Fruit fly (Drosophila melanogaster) whole organism, embryonic: Measurements from ENCODE around the gene Gr98d.

Experiments used
- ATbp ChIP-seq: fragments of 200-800 bp; sonication (Bioruptor generic); optimal IDR thresholded peaks from 2 replicates; lab custom pipeline; 2017; ENCODE audit warnings: missing biosample characterization, mild to moderate bottlenecking, missing genetic modification characterization, missing genetic modification reagents
- Atf-2 ChIP-seq: fragments of 200-800 bp; sonication (Bioruptor generic); optimal IDR thresholded peaks from 2 replicates; lab custom pipeline; 2016; ENCODE audit warnings: missing biosample characterization, missing genetic modification characterization
- Bdp1 ChIP-seq: fragments of 200-800 bp; sonication (Bioruptor generic); optimal IDR thresholded peaks from 3 replicates; lab custom pipeline; 2016; ENCODE audit warnings: missing biosample characterization, missing genetic modification characterization
- Bteb2 ChIP-seq: fragments of 200-800 bp; sonication (Bioruptor generic); optimal IDR thresholded peaks from 2 replicates; lab custom pipeline; 2016; ENCODE audit warnings: missing biosample characterization, missing genetic modification characterization
- CG10267 ChIP-seq: fragments of 200-800 bp; sonication (Bioruptor generic); optimal IDR thresholded peaks from 2 replicates; lab custom pipeline; 2018; ENCODE audit warnings: missing biosample characterization, mild to moderate bottlenecking, missing genetic modification characterization, moderate library complexity
- CG10366 ChIP-seq: fragments of 200-800 bp; sonication (Bioruptor generic); IDR thresholded peaks from 2 replicates; pipeline ENCODE4 v1.3.6; 2022; ENCODE audit warnings: missing biosample characterization, missing genetic modification characterization
- CG10959 ChIP-seq: fragments of 200-800 bp; sonication (Bioruptor generic); IDR thresholded peaks from 2 replicates; pipeline ENCODE4 v1.3.6; 2022; ENCODE audit warnings: missing biosample characterization, missing genetic modification characterization
- CG11723 ChIP-seq: fragments of 200-800 bp; sonication (Bioruptor generic); optimal IDR thresholded peaks from 2 replicates; lab custom pipeline; 2017; ENCODE audit warnings: missing biosample characterization, mild to moderate bottlenecking, missing genetic modification characterization
- CG12236 ChIP-seq: fragments of 200-800 bp; sonication (Bioruptor generic); optimal IDR thresholded peaks from 2 replicates; lab custom pipeline; 2016; ENCODE audit warnings: missing biosample characterization, missing genetic modification characterization
- CG13296 ChIP-seq: fragments of 200-800 bp; sonication (Bioruptor generic); optimal IDR thresholded peaks from 3 replicates; lab custom pipeline; 2018; ENCODE audit warnings: missing biosample characterization, mild to moderate bottlenecking, missing genetic modification characterization
- CG13424 ChIP-seq: fragments of 200-800 bp; sonication (Bioruptor generic); optimal IDR thresholded peaks from 2 replicates; lab custom pipeline; 2019; ENCODE audit warnings: missing biosample characterization, mild to moderate bottlenecking, missing genetic modification characterization, moderate library complexity
- CG14965 ChIP-seq: fragments of 200-800 bp; sonication (Bioruptor generic); optimal IDR thresholded peaks from 2 replicates; lab custom pipeline; 2016; ENCODE audit warnings: missing biosample characterization, missing genetic modification characterization, borderline replicate concordance
- CG15073 ChIP-seq: fragments of 200-800 bp; sonication (Bioruptor generic); optimal IDR thresholded peaks from 2 replicates; lab custom pipeline; 2016; ENCODE audit warnings: missing biosample characterization, missing genetic modification characterization
- CG15269 ChIP-seq: fragments of 200-800 bp; sonication (Bioruptor generic); optimal IDR thresholded peaks from 2 replicates; lab custom pipeline; 2018; ENCODE audit warnings: missing biosample characterization, mild to moderate bottlenecking, missing genetic modification characterization, moderate library complexity
- CG1603 ChIP-seq: fragments of 200-800 bp; sonication (Bioruptor generic); optimal IDR thresholded peaks from 2 replicates; lab custom pipeline; 2019; ENCODE audit warnings: missing biosample characterization, mild to moderate bottlenecking, missing genetic modification characterization, moderate library complexity
- CG1647 ChIP-seq: fragments of 200-800 bp; sonication (Bioruptor generic); optimal IDR thresholded peaks from 3 replicates; lab custom pipeline; 2016; ENCODE audit warnings: missing biosample characterization, missing genetic modification characterization
- CG17568 ChIP-seq: fragments of 200-800 bp; sonication (Bioruptor generic); optimal IDR thresholded peaks from 2 replicates; lab custom pipeline; 2018; ENCODE audit warnings: missing biosample characterization, mild to moderate bottlenecking, missing genetic modification characterization, moderate library complexity
- CG2712 ChIP-seq: fragments of 200-800 bp; optimal IDR thresholded peaks from 3 replicates; lab custom pipeline; 2019; ENCODE audit warnings: missing biosample characterization, mild to moderate bottlenecking, missing genetic modification characterization, moderate library complexity
- CG30431 ChIP-seq: fragments of 200-800 bp; sonication (Bioruptor generic); optimal IDR thresholded peaks from 2 replicates; lab custom pipeline; 2017; ENCODE audit warnings: missing biosample characterization, missing genetic modification characterization
- CG31441 ChIP-seq: fragments of 200-800 bp; sonication (Bioruptor generic); IDR thresholded peaks from 2 replicates; pipeline ENCODE4 v1.3.6; 2022; ENCODE audit warnings: missing biosample characterization, missing genetic modification characterization
- CG32767 ChIP-seq: fragments of 200-800 bp; sonication (Bioruptor generic); IDR thresholded peaks from 2 replicates; pipeline ENCODE4 v1.3.6; 2022; ENCODE audit warnings: missing biosample characterization, missing genetic modification characterization
- CG34376 ChIP-seq: fragments of 200-800 bp; sonication (Bioruptor generic); optimal IDR thresholded peaks from 2 replicates; lab custom pipeline; 2018; ENCODE audit warnings: missing biosample characterization, mild to moderate bottlenecking, missing genetic modification characterization
- CG5245 ChIP-seq: fragments of 200-800 bp; sonication (Bioruptor generic); optimal IDR thresholded peaks from 3 replicates; lab custom pipeline; 2016; ENCODE audit warnings: missing biosample characterization, missing genetic modification characterization
- CG5953 ChIP-seq: fragments of 200-800 bp; sonication (Bioruptor generic); IDR thresholded peaks from 2 replicates; pipeline ENCODE4 v1.3.6; 2022; ENCODE audit warnings: missing biosample characterization, missing genetic modification characterization
- CG6683 ChIP-seq: fragments of 200-800 bp; sonication (Bioruptor generic); optimal IDR thresholded peaks from 2 replicates; lab custom pipeline; 2017; ENCODE audit warnings: missing biosample characterization, mild to moderate bottlenecking, missing genetic modification characterization, missing genetic modification reagents
- CG8765 ChIP-seq: fragments of 200-800 bp; sonication (Bioruptor generic); IDR thresholded peaks from 2 replicates; pipeline ENCODE4 v1.3.6; 2022; ENCODE audit warnings: missing biosample characterization, missing genetic modification characterization
- CG9215 ChIP-seq: fragments of 200-800 bp; sonication (Bioruptor generic); IDR thresholded peaks from 2 replicates; pipeline ENCODE4 v1.3.6; 2022; ENCODE audit warnings: missing biosample characterization, missing genetic modification characterization
- CG9876 ChIP-seq: fragments of 200-800 bp; sonication (Bioruptor generic); optimal IDR thresholded peaks from 2 replicates; lab custom pipeline; 2016; ENCODE audit warnings: missing biosample characterization, missing genetic modification characterization
- Fer2 ChIP-seq: fragments of 200-800 bp; sonication (Bioruptor generic); optimal IDR thresholded peaks from 2 replicates; lab custom pipeline; 2018; ENCODE audit warnings: missing biosample characterization, mild to moderate bottlenecking, missing genetic modification characterization, moderate library complexity
- HLHmδ ChIP-seq: fragments of 200-800 bp; sonication (Bioruptor generic); optimal IDR thresholded peaks from 2 replicates; lab custom pipeline; 2018; ENCODE audit warnings: missing biosample characterization, mild to moderate bottlenecking, missing genetic modification characterization, moderate library complexity
- Hey ChIP-seq: fragments of 200-800 bp; sonication (Bioruptor generic); optimal IDR thresholded peaks from 3 replicates; lab custom pipeline; 2018; ENCODE audit warnings: missing biosample characterization, mild to moderate bottlenecking, missing genetic modification characterization
- HmgD ChIP-seq: fragments of 200-800 bp; sonication (Bioruptor generic); optimal IDR thresholded peaks from 3 replicates; lab custom pipeline; 2016; ENCODE audit warnings: missing biosample characterization, missing genetic modification characterization
- Hmr ChIP-seq: fragments of 200-800 bp; sonication (Bioruptor generic); optimal IDR thresholded peaks from 3 replicates; lab custom pipeline; 2017; ENCODE audit warnings: mild to moderate bottlenecking, missing biosample characterization, missing genetic modification reagents, missing genetic modification characterization
- MBD-R2 ChIP-seq: fragments of 200-800 bp; sonication (Bioruptor generic); IDR thresholded peaks from 2 replicates; pipeline ENCODE4 v1.3.6; 2022; ENCODE audit warnings: missing biosample characterization, missing genetic modification characterization
- Rfx ChIP-seq: fragments of 200-800 bp; sonication (Bioruptor generic); IDR thresholded peaks from 2 replicates; pipeline ENCODE4 v1.3.6; 2022; ENCODE audit warnings: missing biosample characterization, missing genetic modification characterization
- Ssrp ChIP-seq: fragments of 200-800 bp; sonication (Bioruptor generic); optimal IDR thresholded peaks from 2 replicates; lab custom pipeline; 2018; ENCODE audit warnings: missing biosample characterization, mild to moderate bottlenecking, missing genetic modification characterization, moderate library complexity
- Tbp ChIP-seq: fragments of >200 bp; optimal IDR thresholded peaks from 2 replicates; lab custom pipeline; 2018; ENCODE audit warnings: missing biosample characterization, missing genetic modification characterization
- ara ChIP-seq: fragments of 200-800 bp; sonication (Bioruptor generic); IDR thresholded peaks from 2 replicates; pipeline ENCODE4 v1.3.6; 2022; ENCODE audit warnings: missing biosample characterization, missing genetic modification characterization
- bbx ChIP-seq: fragments of 200-800 bp; sonication (Bioruptor generic); IDR thresholded peaks from 2 replicates; pipeline ENCODE4 v1.3.6; 2022; ENCODE audit warnings: missing biosample characterization, missing genetic modification characterization; ENCODE audit not compliant: partially characterized antibody
- bigmax ChIP-seq: fragments of 200-800 bp; sonication (Bioruptor generic); optimal IDR thresholded peaks from 2 replicates; lab custom pipeline; 2018; ENCODE audit warnings: missing biosample characterization, mild to moderate bottlenecking, missing genetic modification characterization
- ci ChIP-seq: fragments of 200-800 bp; sonication (Bioruptor generic); IDR thresholded peaks from 3 replicates; pipeline ENCODE4 v1.3.6; 2022; ENCODE audit warnings: missing biosample characterization, missing genetic modification characterization
- crc ChIP-seq: fragments of 200-800 bp; sonication (Bioruptor generic); optimal IDR thresholded peaks from 2 replicates; lab custom pipeline; 2016; ENCODE audit warnings: missing biosample characterization, missing genetic modification characterization
- danr ChIP-seq: fragments of 200-800 bp; sonication (Bioruptor generic); IDR thresholded peaks from 2 replicates; pipeline ENCODE4 v1.3.6; 2022; ENCODE audit warnings: missing biosample characterization, missing genetic modification characterization
- fd102C ChIP-seq: fragments of 200-800 bp; sonication (Bioruptor generic); optimal IDR thresholded peaks from 2 replicates; lab custom pipeline; 2018; ENCODE audit warnings: missing biosample characterization, mild to moderate bottlenecking, missing genetic modification characterization, moderate library complexity
- fu2 ChIP-seq: fragments of 200-800 bp; sonication (Bioruptor generic); optimal IDR thresholded peaks from 2 replicates; lab custom pipeline; 2016; ENCODE audit warnings: missing biosample characterization, missing genetic modification characterization
- gro ChIP-seq: fragments of 200-800 bp; sonication (Bioruptor generic); optimal IDR thresholded peaks from 2 replicates; lab custom pipeline; 2016; ENCODE audit warnings: missing biosample characterization, missing genetic modification characterization
- pum ChIP-seq: fragments of 200-800 bp; sonication (Bioruptor generic); optimal IDR thresholded peaks from 2 replicates; lab custom pipeline; 2016; ENCODE audit warnings: missing biosample characterization, missing genetic modification characterization
- ranshi ChIP-seq: fragments of 200-800 bp; sonication (Bioruptor generic); IDR thresholded peaks from 2 replicates; pipeline ENCODE4 v1.3.6; 2022; ENCODE audit warnings: missing biosample characterization, missing genetic modification characterization
- rib ChIP-seq: fragments of 200-800 bp; sonication (Bioruptor generic); IDR thresholded peaks from 2 replicates; pipeline ENCODE4 v1.3.6; 2022; ENCODE audit warnings: missing biosample characterization, missing genetic modification characterization
- row ChIP-seq: fragments of 200-800 bp; sonication (Bioruptor generic); IDR thresholded peaks from 3 replicates; pipeline ENCODE4 v1.3.6; 2022; ENCODE audit warnings: missing biosample characterization, missing genetic modification characterization
- tll ChIP-seq, 2 experiments: fragments of 200-800 bp in 1 of 2; fragments of >200 bp in 1 of 2; sonication (Bioruptor generic) in 1 of 2; optimal IDR thresholded peaks; 2 replicates each; lab custom pipeline; 2017 to 2019; ENCODE audit warnings: missing biosample characterization in 2 of 2, missing genetic modification characterization in 2 of 2, mild to moderate bottlenecking in 1 of 2, moderate library complexity in 1 of 2

The Gr98d gene

dm6 chr3R:27554964-27555363 lies 9.1 kb downstream of the Gr98d start (continued):
- TF ChIP-seq CG10959: peak; percentile 84
- peak; percentile 81 for TF ChIP-seq CG1603 (tag; lab: Kevin White, UChicago)
- no peak for TF ChIP-seq Tbp
- TF ChIP-seq CG6683 (GFP tag; lab: Kevin White, UChicago): peak; percentile 51
- TF ChIP-seq crc: peak; percentile 58
- TF ChIP-seq CG13296 (GFP tag; lab: Kevin White, UChicago): peak; percentile 74
- TF ChIP-seq CG34376 (GFP tag; lab: Kevin White, UChicago): no peak
- TF ChIP-seq CG8765: peak; percentile 40; the same call in 1 of the 2 replicates
- peak; percentile 56 for TF ChIP-seq CG9876 (GFP tag; lab: Kevin White, UChicago)
- peak; percentile 91 for TF ChIP-seq ci (GFP tag; lab: Robert Waterston, UW)
- TF ChIP-seq HmgD (GFP tag; lab: Kevin White, UChicago): peak; percentile 7
- peak; percentile 42 for TF ChIP-seq gro (GFP tag; lab: Kevin White, UChicago)
- TF ChIP-seq CG15269 (tag; lab: Kevin White, UChicago): peak; percentile 86
- TF ChIP-seq Ssrp (tag; lab: Kevin White, UChicago): peak; percentile 86
- TF ChIP-seq bbx (GFP tag; lab: Robert Waterston, UW): no peak
- TF ChIP-seq CG9215 (GFP tag; lab: Robert Waterston, UW): peak; percentile 59
- peak; percentile 77 for TF ChIP-seq Rfx (GFP tag; lab: Robert Waterston, UW)
- peak; percentile 50 for TF ChIP-seq Atf-2 (GFP tag; lab: Kevin White, UChicago)
- no peak for TF ChIP-seq fd102C (GFP tag; lab: Kevin White, UChicago)
- TF ChIP-seq Bdp1 (GFP tag; lab: Kevin White, UChicago): peak; percentile 53
- peak; percentile 81 for TF ChIP-seq CG5245 (GFP tag; lab: Kevin White, UChicago)
- TF ChIP-seq MBD-R2: peak; percentile 35; the same call in 1 of the 2 replicates
- no peak for TF ChIP-seq tll (GFP tag; optimal IDR thresholded peaks at IDR 0.05; lab: Kevin White, UChicago)
- peak; percentile 40 for TF ChIP-seq CG30431 (GFP tag; lab: Kevin White, UChicago)
- peak; percentile 84 for TF ChIP-seq row (GFP tag; lab: Robert Waterston, UW)
- peak; percentile 68 for TF ChIP-seq CG12236
- peak; percentile 78 for TF ChIP-seq CG32767 (GFP tag; lab: Robert Waterston, UW)
- TF ChIP-seq CG15073 (GFP tag; lab: Kevin White, UChicago): no peak
- TF ChIP-seq CG10267: peak; percentile 74
- TF ChIP-seq CG5953: 0 out of 2 replicates have a peak, but pooled peaks have one; percentile 43
- TF ChIP-seq CG14965: no peak
- peak; percentile 58 for TF ChIP-seq CG11723 (GFP tag; lab: Kevin White, UChicago)
- peak; percentile 19 for TF ChIP-seq Hey (tag; lab: Kevin White, UChicago)
- peak; percentile 81 for TF ChIP-seq CG10366 (GFP tag; lab: Robert Waterston, UW)
- TF ChIP-seq CG17568 (GFP tag; lab: Kevin White, UChicago): peak; percentile 71
- peak; percentile 51; the same call in 1 of the 2 replicates for TF ChIP-seq rib
- TF ChIP-seq CG1647 (GFP tag; lab: Kevin White, UChicago): peak; percentile 48
- TF ChIP-seq Hmr (GFP tag; lab: Kevin White, UChicago): peak; percentile 61
- peak; percentile 77 for TF ChIP-seq pum (GFP tag; lab: Kevin White, UChicago)
- peak; percentile 69; the same call in 1 of the 2 replicates for TF ChIP-seq ranshi
- TF ChIP-seq Bteb2 (GFP tag; lab: Kevin White, UChicago): peak; percentile 23
- peak; percentile 84 for TF ChIP-seq ara (GFP tag; lab: Robert Waterston, UW)
- TF ChIP-seq ATbp (GFP tag; lab: Kevin White, UChicago): peak; percentile 83
- TF ChIP-seq CG31441 (GFP tag; lab: Robert Waterston, UW): peak; percentile 90
- no peak for TF ChIP-seq HLHmδ (GFP tag; lab: Kevin White, UChicago)
- TF ChIP-seq danr: 0 out of 2 replicates have a peak, but pooled peaks have one; percentile 53
- peak; percentile 90 for TF ChIP-seq CG2712 (tag; lab: Kevin White, UChicago)
- no peak for TF ChIP-seq bigmax (GFP tag; lab: Kevin White, UChicago)
- TF ChIP-seq CG13424 (tag; lab: Kevin White, UChicago): peak; percentile 84
- peak; percentile 37 for TF ChIP-seq Fer2 (tag; lab: Kevin White, UChicago)
- TF ChIP-seq fu2: peak; percentile 46
